Worm (Caenorhabditis elegans) whole organism, young adult: ENCODE results near the gene E02C12.10.

Experiments
- B0261.1 ChIP-seq: sonication (generic microtip); optimal IDR thresholded peaks from 2 replicates; lab custom pipeline; 2016; ENCODE audit warnings: mild to moderate bottlenecking, missing genetic modification characterization, moderate library complexity, missing compliant biosample characterization
- B0336.3 ChIP-seq: fragments of 200-800 bp; sonication (Bioruptor generic); IDR thresholded peaks from 2 replicates; pipeline ENCODE4 v1.3.6; 2022; ENCODE audit warnings: missing genetic modification characterization, missing compliant biosample characterization
- C06A6.2 ChIP-seq: fragments of 200-800 bp; sonication (Bioruptor generic); conservative IDR thresholded peaks from 2 replicates; pipeline ENCODE4 v1.3.6; 2022; ENCODE audit warnings: missing genetic modification characterization, missing compliant biosample characterization
- C17E4.6 ChIP-seq: fragments of 200-800 bp; sonication (Bioruptor generic); IDR thresholded peaks from 2 replicates; pipeline ENCODE4 v1.3.6; 2022; ENCODE audit warnings: missing genetic modification reagents, missing genetic modification characterization, missing compliant biosample characterization
- D2030.7 ChIP-seq: fragments of 200-800 bp; sonication (Bioruptor generic); IDR thresholded peaks from 2 replicates; pipeline ENCODE4 v1.3.6; 2022; ENCODE audit warnings: missing genetic modification reagents, missing genetic modification characterization, missing compliant biosample characterization
- F22D6.2 ChIP-seq: sonication (generic microtip); optimal IDR thresholded peaks from 2 replicates; lab custom pipeline; 2016; ENCODE audit warnings: mild to moderate bottlenecking, missing genetic modification characterization, missing compliant biosample characterization
- F33H1.4 ChIP-seq: fragments of 200-800 bp; sonication (Bioruptor generic); IDR thresholded peaks from 2 replicates; pipeline ENCODE4 v1.3.6; 2022; ENCODE audit warnings: missing genetic modification reagents, missing genetic modification characterization, missing compliant biosample characterization
- F49E8.2 ChIP-seq: sonication (generic microtip); optimal IDR thresholded peaks from 3 replicates; lab custom pipeline; 2017; ENCODE audit warnings: missing genetic modification characterization, mild to moderate bottlenecking, missing compliant biosample characterization, antibody characterized with exemption, moderate library complexity; ENCODE audit not compliant: insufficient read depth
- F52B5.7 ChIP-seq: sonication (generic microtip); optimal IDR thresholded peaks from 2 replicates; lab custom pipeline; 2016; ENCODE audit warnings: mild to moderate bottlenecking, missing genetic modification characterization, missing compliant biosample characterization
- K12H6.12 ChIP-seq: fragments of 200-800 bp; sonication (Bioruptor generic); optimal IDR thresholded peaks from 2 replicates; lab custom pipeline; 2018; ENCODE audit warnings: mild to moderate bottlenecking, missing genetic modification characterization, missing compliant biosample characterization
- T07F8.4 ChIP-seq: sonication (generic microtip); optimal IDR thresholded peaks from 2 replicates; lab custom pipeline; 2016; ENCODE audit warnings: mild to moderate bottlenecking, missing genetic modification characterization, moderate library complexity, missing compliant biosample characterization
- Y53G8AR.9 ChIP-seq: fragments of 200-800 bp; sonication (Bioruptor generic); conservative IDR thresholded peaks from 2 replicates; pipeline ENCODE4 v1.3.6; 2022; ENCODE audit warnings: missing genetic modification reagents, missing genetic modification characterization, missing compliant biosample characterization
- Y67H2A.10 ChIP-seq: fragments of 200-800 bp; sonication (Bioruptor generic); conservative IDR thresholded peaks from 2 replicates; pipeline ENCODE4 v1.3.6; 2022; ENCODE audit warnings: missing genetic modification reagents, missing genetic modification characterization, missing compliant biosample characterization
- Y79H2A.3 ChIP-seq: fragments of 200-800 bp; sonication (Bioruptor generic); conservative IDR thresholded peaks from 2 replicates; pipeline ENCODE4 v1.3.6; 2022; ENCODE audit warnings: missing genetic modification reagents, missing genetic modification characterization, missing compliant biosample characterization
- Y95B8A.8 ChIP-seq: fragments of 200-800 bp; sonication (Bioruptor generic); IDR thresholded peaks from 2 replicates; pipeline ENCODE4 v1.3.6; 2022; ENCODE audit warnings: missing genetic modification reagents, missing genetic modification characterization, missing compliant biosample characterization
- ama-1 ChIP-seq, 3 experiments: fragments of 150-350 bp in 1 of 3; sonication (generic microtip) in 2 of 3; optimal IDR thresholded peaks; 2 replicates each; lab custom pipeline; 2014 to 2018; ENCODE audit warnings: missing biosample characterization in 2 of 3, missing genetic modification characterization in 2 of 3, missing genetic modification reagents in 2 of 3
- aptf-3 ChIP-seq: fragments of 200-800 bp; sonication (Bioruptor generic); IDR thresholded peaks from 2 replicates; pipeline ENCODE4 v1.3.6; 2022; ENCODE audit warnings: missing genetic modification characterization, missing compliant biosample characterization
- attf-3 ChIP-seq: fragments of 200-800 bp; sonication (Bioruptor generic); conservative IDR thresholded peaks from 2 replicates; pipeline ENCODE4 v1.3.6; 2022; ENCODE audit warnings: missing genetic modification reagents, missing genetic modification characterization, missing compliant biosample characterization
- ccch-3 ChIP-seq: fragments of 200-800 bp; sonication (Bioruptor generic); optimal IDR thresholded peaks from 2 replicates; lab custom pipeline; 2018; ENCODE audit warnings: mild to moderate bottlenecking, missing genetic modification characterization, missing compliant biosample characterization
- cebp-1 ChIP-seq, 2 experiments: fragments of 200-800 bp in 1 of 2; sonication (Bioruptor generic) in 1 of 2; sonication (generic microtip) in 1 of 2; IDR thresholded peaks in 1 of 2; optimal IDR thresholded peaks in 1 of 2; 2 replicates each; pipeline versions ENCODE4 v1.3.6 to Lab custom; 2017 to 2022; ENCODE audit warnings: missing compliant biosample characterization in 2 of 2, missing genetic modification characterization in 2 of 2, mild to moderate bottlenecking in 1 of 2, missing genetic modification reagents in 1 of 2, moderate library complexity in 1 of 2
- cebp-2 ChIP-seq: fragments of 200-800 bp; sonication (Bioruptor generic); IDR thresholded peaks from 2 replicates; pipeline ENCODE4 v1.3.6; 2022; ENCODE audit warnings: missing genetic modification characterization, missing compliant biosample characterization
- ceh-40 ChIP-seq: fragments of 200-800 bp; sonication (Bioruptor generic); IDR thresholded peaks from 2 replicates; pipeline ENCODE4 v1.3.6; 2022; ENCODE audit warnings: missing genetic modification characterization, missing compliant biosample characterization
- ceh-58 ChIP-seq: fragments of 200-800 bp; sonication (Bioruptor generic); IDR thresholded peaks from 2 replicates; pipeline ENCODE4 v1.3.6; 2022; ENCODE audit warnings: missing genetic modification characterization, missing compliant biosample characterization
- chd-7 ChIP-seq: sonication (generic microtip); optimal IDR thresholded peaks from 2 replicates; lab custom pipeline; 2016; ENCODE audit warnings: mild to moderate bottlenecking, missing genetic modification characterization, moderate library complexity, missing compliant biosample characterization
- dpl-1 ChIP-seq: fragments of 150-350 bp; optimal IDR thresholded peaks from 2 replicates; lab custom pipeline; 2014; ENCODE audit warnings: missing biosample characterization, missing genetic modification reagents, missing genetic modification characterization
- egl-18 ChIP-seq: fragments of 200-800 bp; sonication (Bioruptor generic); IDR thresholded peaks from 2 replicates; pipeline ENCODE4 v1.3.6; 2022; ENCODE audit warnings: missing genetic modification reagents, missing genetic modification characterization, missing compliant biosample characterization
- egl-44 ChIP-seq: fragments of 200-800 bp; sonication (Bioruptor generic); IDR thresholded peaks from 2 replicates; pipeline ENCODE4 v1.3.6; 2022; ENCODE audit warnings: missing genetic modification reagents, missing genetic modification characterization, missing compliant biosample characterization
- ekl-4 ChIP-seq: fragments of 200-800 bp; sonication (Bioruptor generic); IDR thresholded peaks from 2 replicates; pipeline ENCODE4 v1.3.6; 2022; ENCODE audit warnings: missing genetic modification reagents, missing genetic modification characterization, missing compliant biosample characterization
- hmg-1.2 ChIP-seq: fragments of 200-800 bp; sonication (Bioruptor generic); IDR thresholded peaks from 2 replicates; pipeline ENCODE4 v1.3.6; 2022; ENCODE audit warnings: missing genetic modification reagents, missing genetic modification characterization, missing compliant biosample characterization
- hmg-20 ChIP-seq: fragments of 200-800 bp; sonication (Bioruptor generic); IDR thresholded peaks from 2 replicates; pipeline ENCODE4 v1.3.6; 2022; ENCODE audit warnings: missing genetic modification reagents, missing genetic modification characterization, missing compliant biosample characterization
- hsf-1 ChIP-seq: fragments of 200-800 bp; sonication (Bioruptor generic); IDR thresholded peaks from 2 replicates; pipeline ENCODE4 v1.3.6; 2022; ENCODE audit warnings: missing genetic modification reagents, missing genetic modification characterization, missing compliant biosample characterization
- lag-1 ChIP-seq: fragments of 200-800 bp; sonication (Bioruptor generic); IDR thresholded peaks from 2 replicates; pipeline ENCODE4 v1.3.6; 2022; ENCODE audit warnings: missing genetic modification reagents, missing genetic modification characterization, missing compliant biosample characterization
- let-526 ChIP-seq: fragments of 200-800 bp; sonication (Bioruptor generic); IDR thresholded peaks from 2 replicates; pipeline ENCODE4 v1.3.6; 2022; ENCODE audit warnings: missing genetic modification reagents, missing genetic modification characterization, missing compliant biosample characterization
- madf-6 ChIP-seq: fragments of 200-800 bp; sonication (Bioruptor generic); IDR thresholded peaks from 2 replicates; pipeline ENCODE4 v1.3.6; 2022; ENCODE audit warnings: missing genetic modification reagents, missing genetic modification characterization, missing compliant biosample characterization
- madf-8 ChIP-seq: fragments of 200-800 bp; sonication (Bioruptor generic); conservative IDR thresholded peaks from 2 replicates; pipeline ENCODE4 v1.3.6; 2022; ENCODE audit warnings: missing genetic modification reagents, missing genetic modification characterization, missing compliant biosample characterization
- nfya-2 ChIP-seq: fragments of 200-800 bp; sonication (Bioruptor generic); IDR thresholded peaks from 2 replicates; pipeline ENCODE4 v1.3.6; 2022; ENCODE audit warnings: missing genetic modification reagents, missing genetic modification characterization, missing compliant biosample characterization
- nhr-27 ChIP-seq: fragments of 200-800 bp; sonication (Bioruptor generic); optimal IDR thresholded peaks from 2 replicates; lab custom pipeline; 2018; ENCODE audit warnings: mild to moderate bottlenecking, missing genetic modification characterization, moderate library complexity, missing compliant biosample characterization
- pbrm-1 ChIP-seq: fragments of 200-800 bp; sonication (Bioruptor generic); IDR thresholded peaks from 2 replicates; pipeline ENCODE4 v1.3.6; 2022; ENCODE audit warnings: missing genetic modification reagents, missing genetic modification characterization, missing compliant biosample characterization
- rcor-1 ChIP-seq: fragments of 200-800 bp; sonication (Bioruptor generic); IDR thresholded peaks from 2 replicates; pipeline ENCODE4 v1.3.6; 2022; ENCODE audit warnings: missing genetic modification reagents, missing genetic modification characterization, missing compliant biosample characterization
- tbp1 ChIP-seq: fragments of 200-800 bp; sonication (Bioruptor generic); optimal IDR thresholded peaks from 2 replicates; lab custom pipeline; 2018; ENCODE audit warnings: mild to moderate bottlenecking, missing genetic modification characterization, missing compliant biosample characterization
- tlf-1 ChIP-seq: fragments of 200-800 bp; sonication (Bioruptor generic); optimal IDR thresholded peaks from 2 replicates; lab custom pipeline; 2018; ENCODE audit warnings: mild to moderate bottlenecking, missing genetic modification characterization, missing compliant biosample characterization
- ztf-25 ChIP-seq: fragments of 200-800 bp; sonication (Bioruptor generic); IDR thresholded peaks from 2 replicates; pipeline ENCODE4 v1.3.6; 2022; ENCODE audit warnings: missing genetic modification reagents, missing genetic modification characterization, missing compliant biosample characterization
- ztf-28 ChIP-seq: fragments of 200-800 bp; sonication (Bioruptor generic); IDR thresholded peaks from 2 replicates; pipeline ENCODE4 v1.3.6; 2022; ENCODE audit warnings: missing genetic modification reagents, missing genetic modification characterization, missing compliant biosample characterization
- ztf-3 ChIP-seq: fragments of 200-800 bp; sonication (Bioruptor generic); optimal IDR thresholded peaks from 2 replicates; lab custom pipeline; 2018; ENCODE audit warnings: mild to moderate bottlenecking, missing genetic modification characterization, missing compliant biosample characterization
- ztf-6 ChIP-seq: fragments of 200-800 bp; sonication (Bioruptor generic); IDR thresholded peaks from 2 replicates; pipeline ENCODE4 v1.3.6; 2022; ENCODE audit warnings: missing genetic modification reagents, missing genetic modification characterization, missing compliant biosample characterization

The E02C12.10 gene

ce11 chrV:9342965-9343628 is 35.1 kb downstream of the E02C12.10 start (continued):
- TF ChIP-seq ztf-6 (GFP tag; lab: Robert Waterston, UW) (0 out of 2 replicates have a peak, but pooled peaks have one; percentile 7), F49E8.2 (tag; lab: Kevin White, UChicago) (no peak), nfya-2 (GFP tag; lab: Robert Waterston, UW) (no peak), F52B5.7 (tag; lab: Kevin White, UChicago) (no peak), lag-1 (GFP tag; lab: Robert Waterston, UW) (no peak), B0336.3 (GFP tag; lab: Robert Waterston, UW) (peak; percentile 8; the same call in 1 of the 2 replicates), K12H6.12 (tag; lab: Kevin White, UChicago) (no peak), hmg-20 (GFP tag; lab: Robert Waterston, UW) (peak; percentile 51; the same call in 1 of the 2 replicates), Y95B8A.8 (peak; percentile 82), T07F8.4 (tag; lab: Kevin White, UChicago) (no peak), cebp-1 (GFP tag; IDR thresholded peaks at IDR 0.05; lab: Robert Waterston, UW) (peak; percentile 49; the same call in 1 of the 2 replicates), cebp-1 (tag; optimal IDR thresholded peaks at IDR 0.05; lab: Kevin White, UChicago) (peak; percentile 7), tlf-1 (GFP tag; lab: Kevin White, UChicago) (peak; percentile 34), ama-1 (optimal IDR thresholded peaks at IDR 0.05; lab: Kevin White, UChicago) (peak; percentile 85), ama-1 (GFP tag; optimal IDR thresholded peaks at IDR 0.05; lab: Kevin White, UChicago) (peak in 1 of 2 experiments; percentile 45), ekl-4 (GFP tag; lab: Robert Waterston, UW) (peak; percentile 77), madf-6 (GFP tag; lab: Robert Waterston, UW) (peak; percentile 59), chd-7 (tag; lab: Kevin White, UChicago) (no peak), nhr-27 (peak; percentile 56), ztf-3 (GFP tag; lab: Kevin White, UChicago) (no peak), madf-8 (GFP tag; lab: Robert Waterston, UW) (no peak; the same call in 1 of the 2 replicates), dpl-1 (GFP tag; lab: Kevin White, UChicago) (no peak), attf-3 (GFP tag; lab: Robert Waterston, UW) (0 out of 2 replicates have a peak, but pooled peaks have one; percentile 40), egl-44 (GFP tag; lab: Robert Waterston, UW) (peak; percentile 34; the same call in 1 of the 2 replicates), aptf-3 (GFP tag; lab: Robert Waterston, UW) (peak; percentile 57; the same call in 1 of the 2 replicates), ztf-28 (GFP tag; lab: Robert Waterston, UW) (peak; percentile 59), F33H1.4 (GFP tag; lab: Robert Waterston, UW) (no peak), B0261.1 (tag; lab: Kevin White, UChicago) (no peak), ccch-3 (GFP tag; lab: Kevin White, UChicago) (no peak), hsf-1 (GFP tag; lab: Robert Waterston, UW) (peak; percentile 43; the same call in 1 of the 2 replicates), rcor-1 (GFP tag; lab: Robert Waterston, UW) (peak; percentile 62; the same call in 1 of the 2 replicates), tbp1 (no peak), F22D6.2 (no peak), let-526 (GFP tag; lab: Robert Waterston, UW) (peak; percentile 21; the same call in 1 of the 2 replicates)

- TF ChIP-seq egl-18, result peak; percentile 70; the same call in 1 of the 2 replicates
- 0 out of 2 replicates have a peak, but pooled peaks have one; percentile 16 for TF ChIP-seq ztf-25 (GFP tag; lab: Robert Waterston, UW)
- TF ChIP-seq let-526 (GFP tag; lab: Robert Waterston, UW), result peak; percentile 72; the same call in 1 of the 2 replicates
- peak; percentile 93 for TF ChIP-seq Y95B8A.8
- TF ChIP-seq D2030.7, result peak; percentile 37
- TF ChIP-seq Y67H2A.10, result 0 out of 2 replicates have a peak, but pooled peaks have one; percentile 23
- peak; percentile 67; the same call in 1 of the 2 replicates for TF ChIP-seq hmg-1.2
- TF ChIP-seq cebp-2 (GFP tag; lab: Robert Waterston, UW), result peak; percentile 95
- TF ChIP-seq C17E4.6 (GFP tag; lab: Robert Waterston, UW), result peak; percentile 93
- peak; percentile 97 for TF ChIP-seq Y53G8AR.9 (GFP tag; lab: Robert Waterston, UW)
- peak; percentile 75 for TF ChIP-seq C06A6.2
- TF ChIP-seq Y79H2A.3 (GFP tag; lab: Robert Waterston, UW), result peak; percentile 98
- peak; percentile 70 for TF ChIP-seq rcor-1 (GFP tag; lab: Robert Waterston, UW)
- TF ChIP-seq hmg-20 (GFP tag; lab: Robert Waterston, UW), result peak; percentile 79; the same call in 1 of the 2 replicates
- TF ChIP-seq ceh-40 (GFP tag; lab: Robert Waterston, UW), result 0 out of 2 replicates have a peak, but pooled peaks have one; percentile 35
- TF ChIP-seq pbrm-1, result peak; percentile 87
- peak; percentile 83 for TF ChIP-seq ekl-4 (GFP tag; lab: Robert Waterston, UW)
- peak; percentile 65; the same call in 1 of the 2 replicates for TF ChIP-seq ceh-58 (GFP tag; lab: Robert Waterston, UW)
Observed at ce11 chrV:9342282-9342681, 35.9 kb downstream of the E02C12.10 start.
